Worm (Caenorhabditis elegans): ENCODE data around the gene oef-1.

The oef-1 gene

ce11 chrIV:7547843-7548578 is at the start of gene oef-1, which contains the start of gene cdd-2:
Gene oef-1 (plus strand): TSS chrIV:7548417.
Gene cdd-2 (minus strand): TSS chrIV:7547893.
- TF ChIP-seq nhr-12 (tag; optimal IDR thresholded peaks at IDR 0.05) = no peak

ce11 chrIV:7499302-7499701 is 48.9 kb upstream of the oef-1 start:
- TF ChIP-seq ceh-39 (tag; optimal IDR thresholded peaks at IDR 0.05) (no peak), elt-3 (tag; optimal IDR thresholded peaks at IDR 0.05) (no peak), sem-2 (GFP tag; optimal IDR thresholded peaks at IDR 0.05) (no peak), drap-1 (GFP tag; optimal IDR thresholded peaks at IDR 0.05) (no peak), M03D4.4 (tag; optimal IDR thresholded peaks at IDR 0.05) (no peak), unc-62 (GFP tag; optimal IDR thresholded peaks at IDR 0.05) (no peak), zip-8 (tag; optimal IDR thresholded peaks at IDR 0.05) (no peak), nhr-28 (tag; optimal IDR thresholded peaks at IDR 0.05) (no peak), lin-32 (GFP tag; optimal IDR thresholded peaks at IDR 0.05) (no peak), lsy-2 (tag; optimal IDR thresholded peaks at IDR 0.05) (no peak), tbx-8 (GFP tag; optimal IDR thresholded peaks at IDR 0.05) (no peak), ceh-43 (GFP tag; optimal IDR thresholded peaks at IDR 0.05) (no peak), unc-120 (tag; optimal IDR thresholded peaks at IDR 0.05; ENCODE audit: poor library complexity, severe bottlenecking) (no peak), pha-4 (tag; optimal IDR thresholded peaks at IDR 0.05) (no peak), lin-13 (tag; optimal IDR thresholded peaks at IDR 0.05) (no peak), sptf-1 (tag; optimal IDR thresholded peaks at IDR 0.05) (no peak), ztf-11 (tag; optimal IDR thresholded peaks at IDR 0.05) (no peak), nhr-2 (tag; optimal IDR thresholded peaks at IDR 0.05) (no peak)

- TF ChIP-seq unc-39 (tag; optimal IDR thresholded peaks at IDR 0.05) (no peak), drap-1 (GFP tag; optimal IDR thresholded peaks at IDR 0.05) (no peak), sptf-1 (tag; optimal IDR thresholded peaks at IDR 0.05) (no peak), tbx-8 (GFP tag; optimal IDR thresholded peaks at IDR 0.05) (no peak), ces-1 (GFP tag; optimal IDR thresholded peaks at IDR 0.05) (no peak), ceh-39 (tag; optimal IDR thresholded peaks at IDR 0.05) (no peak), elt-3 (tag; optimal IDR thresholded peaks at IDR 0.05) (no peak), ceh-83 (GFP tag; optimal IDR thresholded peaks at IDR 0.05) (no peak), ztf-11 (tag; optimal IDR thresholded peaks at IDR 0.05) (no peak), cnd-1 (tag; optimal IDR thresholded peaks at IDR 0.05) (no peak), nhr-12 (tag; optimal IDR thresholded peaks at IDR 0.05) (no peak), zip-8 (tag; optimal IDR thresholded peaks at IDR 0.05) (no peak), ceh-43 (GFP tag; optimal IDR thresholded peaks at IDR 0.05) (no peak)
These were observed 47.3 kb upstream of the oef-1 start for ce11 chrIV:7500924-7501323.

ce11 chrIV:7501337-7501736 is 46.9 kb upstream of the oef-1 start, which contains the start of gene F55G1.15:
Gene F55G1.15 (minus strand): TSS chrIV:7501437.
- no peak for TF ChIP-seq mab-5 (tag; optimal IDR thresholded peaks at IDR 0.05)
- no peak for TF ChIP-seq nhr-2 (tag; optimal IDR thresholded peaks at IDR 0.05)
- no peak for TF ChIP-seq snpc-4 (tag; optimal IDR thresholded peaks at IDR 0.05)
- TF ChIP-seq sptf-1 (tag; optimal IDR thresholded peaks at IDR 0.05) = no peak
- no peak for TF ChIP-seq nhr-28 (tag; optimal IDR thresholded peaks at IDR 0.05)
- no peak for TF ChIP-seq lsy-2 (tag; optimal IDR thresholded peaks at IDR 0.05)
- TF ChIP-seq elt-3 (tag; optimal IDR thresholded peaks at IDR 0.05) = no peak
- TF ChIP-seq unc-39 (tag; optimal IDR thresholded peaks at IDR 0.05) = no peak
- no peak for TF ChIP-seq sem-2 (GFP tag; optimal IDR thresholded peaks at IDR 0.05)
- TF ChIP-seq pha-4 (tag; optimal IDR thresholded peaks at IDR 0.05) = no peak
- TF ChIP-seq blmp-1 (tag; optimal IDR thresholded peaks at IDR 0.05) = no peak
- TF ChIP-seq unc-62 (GFP tag; optimal IDR thresholded peaks at IDR 0.05) = no peak
- TF ChIP-seq bed-3 (GFP tag; optimal IDR thresholded peaks at IDR 0.05) = no peak
- no peak for TF ChIP-seq hlh-1 (tag; optimal IDR thresholded peaks at IDR 0.05)
- TF ChIP-seq zip-8 (tag; optimal IDR thresholded peaks at IDR 0.05) = no peak
- no peak for TF ChIP-seq nhr-12 (tag; optimal IDR thresholded peaks at IDR 0.05)
- no peak for TF ChIP-seq tbx-8 (GFP tag; optimal IDR thresholded peaks at IDR 0.05)
- TF ChIP-seq mep-1 (tag; optimal IDR thresholded peaks at IDR 0.05) = no peak

- no peak for TF ChIP-seq ces-1 (GFP tag; optimal IDR thresholded peaks at IDR 0.05)
- TF ChIP-seq unc-120 (tag; optimal IDR thresholded peaks at IDR 0.05; ENCODE audit: poor library complexity, severe bottlenecking) = no peak
- TF ChIP-seq ceh-83 (GFP tag; optimal IDR thresholded peaks at IDR 0.05) = no peak
- TF ChIP-seq cnd-1 (tag; optimal IDR thresholded peaks at IDR 0.05) = no peak
- no peak for TF ChIP-seq nhr-76 (tag; optimal IDR thresholded peaks at IDR 0.05)
- TF ChIP-seq nhr-28 (tag; optimal IDR thresholded peaks at IDR 0.05) = no peak
- no peak for TF ChIP-seq nhr-2 (tag; optimal IDR thresholded peaks at IDR 0.05)
- no peak for TF ChIP-seq nhr-12 (tag; optimal IDR thresholded peaks at IDR 0.05)
- TF ChIP-seq ceh-39 (tag; optimal IDR thresholded peaks at IDR 0.05) = no peak
- TF ChIP-seq ztf-11 (tag; optimal IDR thresholded peaks at IDR 0.05) = no peak
- TF ChIP-seq snpc-4 (tag; optimal IDR thresholded peaks at IDR 0.05) = no peak
- no peak for TF ChIP-seq ham-2 (GFP tag; optimal IDR thresholded peaks at IDR 0.05)
- TF ChIP-seq elt-3 (tag; optimal IDR thresholded peaks at IDR 0.05) = no peak
- no peak for TF ChIP-seq pha-4 (tag; optimal IDR thresholded peaks at IDR 0.05)
- TF ChIP-seq sptf-1 (tag; optimal IDR thresholded peaks at IDR 0.05) = no peak
- TF ChIP-seq ceh-43 (GFP tag; optimal IDR thresholded peaks at IDR 0.05) = no peak
- TF ChIP-seq unc-39 (tag; optimal IDR thresholded peaks at IDR 0.05) = no peak
- no peak for TF ChIP-seq tbx-8 (GFP tag; optimal IDR thresholded peaks at IDR 0.05)
These were observed 44.9 kb upstream of the oef-1 start, which contains the start of gene glt-6 for ce11 chrIV:7503322-7503721. Gene glt-6 (plus strand): TSS chrIV:7503622.

All from whole organism, mixed stage, embryonic.